Fruit fly (Drosophila melanogaster): ENCODE results near the gene RpL17.
A peak's percentile ranks its signal among the peaks of the same experiment; 100 is the strongest.

Gene RpL17

DNA sequence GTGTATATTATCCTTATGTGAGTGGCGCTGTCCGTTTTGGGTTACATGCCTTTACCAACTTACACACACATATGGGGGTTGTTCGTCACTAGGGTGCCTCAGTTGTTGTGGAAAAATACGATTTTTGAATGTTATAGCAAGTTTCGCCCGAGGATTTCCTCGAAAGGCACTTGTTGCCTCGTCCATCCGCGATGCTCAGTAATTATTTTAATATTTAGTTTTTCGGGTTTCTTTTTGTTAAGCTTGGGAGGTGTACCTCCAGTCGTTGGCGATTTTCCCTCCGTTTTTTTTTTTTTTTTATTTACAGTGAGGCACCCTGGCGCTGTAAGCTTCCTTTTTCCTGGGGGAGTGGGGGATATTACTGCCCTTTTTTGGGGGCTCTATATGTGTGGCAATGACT is 47.6 kb downstream of the RpL17 start (continued):
- TF ChIP-seq Atf6 (GFP tag; IDR thresholded peaks at IDR 0.05) (peak; percentile 87), tio (GFP tag; optimal IDR thresholded peaks at IDR 0.05) (no peak), Sin3A (optimal IDR thresholded peaks at IDR 0.05) (no peak), ind (GFP tag; optimal IDR thresholded peaks at IDR 0.05) (peak; percentile 52), tx (GFP tag; optimal IDR thresholded peaks at IDR 0.05) (peak; percentile 12), CG7556 (GFP tag; optimal IDR thresholded peaks at IDR 0.05) (peak; percentile 84), sisA (GFP tag; IDR thresholded peaks at IDR 0.05) (peak; percentile 25; the same call in 1 of the 2 replicates), CG6689 (GFP tag; IDR thresholded peaks at IDR 0.05) (peak; percentile 66), BtbVII (GFP tag; optimal IDR thresholded peaks at IDR 0.05) (peak; percentile 73), CG13123 (GFP tag; optimal IDR thresholded peaks at IDR 0.05) (no peak), CG8290 (GFP tag; optimal IDR thresholded peaks at IDR 0.05) (no peak), CG8290 (tag; optimal IDR thresholded peaks at IDR 0.05) (peak in 1 of 2 experiments; percentile 13), Asciz (GFP tag; optimal IDR thresholded peaks at IDR 0.05) (peak; percentile 46), CG16815 (GFP tag; optimal IDR thresholded peaks at IDR 0.05) (peak; percentile 28), hbn (GFP tag; IDR thresholded peaks at IDR 0.05; ENCODE audit: partially characterized antibody) (no peak), CG12219 (GFP tag; optimal IDR thresholded peaks at IDR 0.05) (peak; percentile 46), odd (GFP tag; optimal IDR thresholded peaks at IDR 0.05) (peak; percentile 63), fu2 (GFP tag; optimal IDR thresholded peaks at IDR 0.05) (peak; percentile 22), CG6683 (GFP tag; optimal IDR thresholded peaks at IDR 0.05) (peak; percentile 66), CG4404 (GFP tag; IDR thresholded peaks at IDR 0.05) (no peak), Rx (GFP tag; IDR thresholded peaks at IDR 0.05) (peak; percentile 64), CG14014 (GFP tag; IDR thresholded peaks at IDR 0.05) (peak; percentile 69; the same call in 1 of the 2 replicates), CG11504 (tag; optimal IDR thresholded peaks at IDR 0.05) (peak; percentile 74), CG10979 (tag; optimal IDR thresholded peaks at IDR 0.05) (peak; percentile 64), CG17361 (GFP tag; IDR thresholded peaks at IDR 0.05) (peak; percentile 72), tup (GFP tag; optimal IDR thresholded peaks at IDR 0.05) (peak; percentile 29), CG2120 (GFP tag; optimal IDR thresholded peaks at IDR 0.05) (peak; percentile 79), CG8281 (tag; optimal IDR thresholded peaks at IDR 0.05) (peak; percentile 9), Eip74EF (GFP tag; optimal IDR thresholded peaks at IDR 0.05) (peak in 1 of 2 experiments; percentile 58), CG4730 (GFP tag; IDR thresholded peaks at IDR 0.05) (0 out of 2 replicates have a peak, but pooled peaks have one; percentile 22), CG10654 (GFP tag; optimal IDR thresholded peaks at IDR 0.05) (no peak), sim (GFP tag; IDR thresholded peaks at IDR 0.05) (no peak), eve (GFP tag; optimal IDR thresholded peaks at IDR 0.05) (no peak), cato (GFP tag; optimal IDR thresholded peaks at IDR 0.05; ENCODE audit: borderline replicate concordance) (no peak), CG9609 (GFP tag; optimal IDR thresholded peaks at IDR 0.05) (peak; percentile 22), CG9932 (GFP tag; IDR thresholded peaks at IDR 0.05) (peak; percentile 63), mirr (GFP tag; optimal IDR thresholded peaks at IDR 0.05) (peak; percentile 35), dan (GFP tag; IDR thresholded peaks at IDR 0.05) (no peak), ham (GFP tag; IDR thresholded peaks at IDR 0.05) (no peak), Bteb2 (GFP tag; optimal IDR thresholded peaks at IDR 0.05) (peak; percentile 43), Scr (GFP tag; IDR thresholded peaks at IDR 0.05; ENCODE audit: partially characterized antibody) (no peak), nom (GFP tag; optimal IDR thresholded peaks at IDR 0.05) (peak; percentile 79), Usf (GFP tag; optimal IDR thresholded peaks at IDR 0.05) (no peak), gsb-n (tag; optimal IDR thresholded peaks at IDR 0.05) (peak; percentile 13), kah (GFP tag; optimal IDR thresholded peaks at IDR 0.05) (peak; percentile 10), CG12659 (GFP tag; optimal IDR thresholded peaks at IDR 0.05) (peak; percentile 72), amos (GFP tag; IDR thresholded peaks at IDR 0.05; ENCODE audit: partially characterized antibody) (no peak), Hey (tag; optimal IDR thresholded peaks at IDR 0.05) (no peak), scrt (GFP tag; optimal IDR thresholded peaks at IDR 0.05) (peak; percentile 79), Ada2b (GFP tag; IDR thresholded peaks at IDR 0.05) (peak; percentile 55), CG4617 (GFP tag; optimal IDR thresholded peaks at IDR 0.05; ENCODE audit: borderline replicate concordance) (no peak)

All from whole organism, embryonic.